Worm (Caenorhabditis elegans) whole organism, L3 larva: ENCODE data around the gene bnc-1.

Source experiments
- egl-5 ChIP-seq: fragments of 150-350 bp; optimal IDR thresholded peaks from 2 replicates; lab custom pipeline; 2017; ENCODE audit warnings: missing biosample characterization, missing genetic modification reagents, missing genetic modification characterization, inconsistent platforms
- skn-1 ChIP-seq: fragments of 150-350 bp; optimal IDR thresholded peaks from 2 replicates; lab custom pipeline; 2014; ENCODE audit warnings: missing biosample characterization, missing genetic modification characterization
- unc-62 ChIP-seq: fragments of 150-350 bp; sonication (generic microtip); optimal IDR thresholded peaks from 4 replicates; lab custom pipeline; 2014; ENCODE audit warnings: missing biosample characterization, missing genetic modification reagents, missing genetic modification characterization
- zag-1 ChIP-seq: fragments of 150-350 bp; optimal IDR thresholded peaks from 2 replicates; lab custom pipeline; 2014; ENCODE audit warnings: missing biosample characterization, missing genetic modification characterization

ce11 chrV:12275714-12276113 is 1.1 kb downstream of the bnc-1 start:
- TF ChIP-seq egl-5 (tag; lab: Kevin White, UChicago) (no peak), unc-62 (GFP tag; lab: Kevin White, UChicago) (no peak), skn-1 (no peak), zag-1 (tag; lab: Kevin White, UChicago) (no peak)
